Fruit fly (Drosophila melanogaster) whole organism, embryonic: Measurements from ENCODE around the gene CG13842.

Experiments used
- Aef1 ChIP-seq: fragments of 200-800 bp; sonication (Bioruptor generic); IDR thresholded peaks from 3 replicates; pipeline ENCODE4 v1.3.6; 2022; ENCODE audit warnings: missing biosample characterization, missing genetic modification characterization
- Awh ChIP-seq: fragments of 200-800 bp; sonication (Bioruptor generic); IDR thresholded peaks from 2 replicates; pipeline ENCODE4, ENCODE4 v1.3.6; 2022; ENCODE audit warnings: missing biosample characterization, missing genetic modification characterization
- BEAF-32 ChIP-seq: fragments of 200-800 bp; sonication (Bioruptor generic); optimal IDR thresholded peaks from 3 replicates; lab custom pipeline; 2017; ENCODE audit warnings: missing biosample characterization, missing genetic modification characterization, mild to moderate bottlenecking, moderate library complexity, missing genetic modification reagents
- CG10209 ChIP-seq: fragments of 200-800 bp; sonication (Bioruptor generic); optimal IDR thresholded peaks from 3 replicates; lab custom pipeline; 2017; ENCODE audit warnings: missing biosample characterization, mild to moderate bottlenecking, missing genetic modification characterization, missing genetic modification reagents
- CG1024 ChIP-seq: fragments of 200-800 bp; sonication (Bioruptor generic); IDR thresholded peaks from 2 replicates; pipeline ENCODE4 v1.3.6; 2022; ENCODE audit warnings: missing biosample characterization, missing genetic modification characterization
- CG10321 ChIP-seq: fragments of 200-800 bp; sonication (Bioruptor generic); IDR thresholded peaks from 2 replicates; pipeline ENCODE4 v1.3.6; 2022; ENCODE audit warnings: missing biosample characterization, missing genetic modification characterization
- CG12391 ChIP-seq: fragments of 200-800 bp; sonication (Bioruptor generic); optimal IDR thresholded peaks from 3 replicates; lab custom pipeline; 2018; ENCODE audit warnings: missing biosample characterization, mild to moderate bottlenecking, missing genetic modification characterization, moderate library complexity
- CG12659 ChIP-seq: fragments of 200-800 bp; sonication (Bioruptor generic); optimal IDR thresholded peaks from 3 replicates; lab custom pipeline; 2017; ENCODE audit warnings: mild to moderate bottlenecking, missing biosample characterization, missing genetic modification reagents, missing genetic modification characterization
- CG13123 ChIP-seq: fragments of 200-800 bp; sonication (Bioruptor generic); optimal IDR thresholded peaks from 2 replicates; lab custom pipeline; 2016; ENCODE audit warnings: missing biosample characterization, missing genetic modification characterization
- CG13287 ChIP-seq: fragments of 200-800 bp; sonication (Bioruptor generic); IDR thresholded peaks from 2 replicates; pipeline ENCODE4 v1.3.6; 2022; ENCODE audit warnings: missing biosample characterization, missing genetic modification characterization; ENCODE audit not compliant: partially characterized antibody
- CG14710 ChIP-seq: fragments of 200-800 bp; sonication (Bioruptor generic); optimal IDR thresholded peaks from 3 replicates; lab custom pipeline; 2019; ENCODE audit warnings: missing biosample characterization, mild to moderate bottlenecking, missing genetic modification characterization, moderate library complexity
- CG17186 ChIP-seq: fragments of 200-800 bp; sonication (Bioruptor generic); optimal IDR thresholded peaks from 3 replicates; lab custom pipeline; 2017; ENCODE audit warnings: missing biosample characterization, missing genetic modification reagents, missing genetic modification characterization
- CG18262 ChIP-seq: fragments of 200-800 bp; optimal IDR thresholded peaks from 3 replicates; lab custom pipeline; 2019; ENCODE audit warnings: missing biosample characterization, mild to moderate bottlenecking, missing genetic modification characterization, moderate library complexity
- CG2116 ChIP-seq: fragments of 200-800 bp; sonication (Bioruptor generic); optimal IDR thresholded peaks from 3 replicates; lab custom pipeline; 2018; ENCODE audit warnings: missing biosample characterization, mild to moderate bottlenecking, missing genetic modification characterization
- CG2199 ChIP-seq: fragments of 200-800 bp; sonication (Bioruptor generic); IDR thresholded peaks from 3 replicates; pipeline ENCODE4 v1.3.6; 2022; ENCODE audit warnings: missing biosample characterization, missing genetic modification characterization
- CG3065 ChIP-seq: fragments of 200-800 bp; sonication (Bioruptor generic); optimal IDR thresholded peaks from 2 replicates; lab custom pipeline; 2016; ENCODE audit warnings: missing biosample characterization, missing genetic modification characterization
- CG34224 ChIP-seq: fragments of 200-800 bp; sonication (Bioruptor generic); IDR thresholded peaks from 3 replicates; pipeline ENCODE4 v1.3.6; 2022; ENCODE audit warnings: missing biosample characterization, missing genetic modification characterization; ENCODE audit not compliant: partially characterized antibody
- CG5953 ChIP-seq: fragments of 200-800 bp; sonication (Bioruptor generic); IDR thresholded peaks from 2 replicates; pipeline ENCODE4 v1.3.6; 2022; ENCODE audit warnings: missing biosample characterization, missing genetic modification characterization
- CG8281 ChIP-seq: fragments of 200-800 bp; sonication (Bioruptor generic); optimal IDR thresholded peaks from 2 replicates; lab custom pipeline; 2018; ENCODE audit warnings: missing biosample characterization, mild to moderate bottlenecking, missing genetic modification characterization, moderate library complexity
- CG9797 ChIP-seq: fragments of 200-800 bp; sonication (Bioruptor generic); optimal IDR thresholded peaks from 3 replicates; lab custom pipeline; 2018; ENCODE audit warnings: missing biosample characterization, mild to moderate bottlenecking, missing genetic modification characterization
- CTCF ChIP-seq: fragments of 200-800 bp; sonication (Bioruptor generic); optimal IDR thresholded peaks from 2 replicates; lab custom pipeline; 2017; ENCODE audit warnings: missing biosample characterization, mild to moderate bottlenecking, missing genetic modification characterization, moderate library complexity
- CrebB ChIP-seq: fragments of 200-800 bp; sonication (Bioruptor generic); optimal IDR thresholded peaks from 3 replicates; lab custom pipeline; 2018; ENCODE audit warnings: missing biosample characterization, mild to moderate bottlenecking, missing genetic modification characterization
- D19A ChIP-seq: fragments of 200-800 bp; optimal IDR thresholded peaks from 3 replicates; lab custom pipeline; 2019; ENCODE audit warnings: missing biosample characterization, mild to moderate bottlenecking, missing genetic modification characterization, moderate library complexity
- Dad ChIP-seq: fragments of 200-800 bp; sonication (Bioruptor generic); optimal IDR thresholded peaks from 3 replicates; lab custom pipeline; 2016; ENCODE audit warnings: missing biosample characterization, missing genetic modification characterization
- E2f2 ChIP-seq: fragments of 200-800 bp; sonication (Bioruptor generic); IDR thresholded peaks from 2 replicates; pipeline ENCODE4 v1.3.6; 2022; ENCODE audit warnings: missing biosample characterization, missing genetic modification characterization
- HHEX ChIP-seq: fragments of 200-800 bp; sonication (Bioruptor generic); optimal IDR thresholded peaks from 3 replicates; lab custom pipeline; 2017; ENCODE audit warnings: missing biosample characterization, mild to moderate bottlenecking, missing genetic modification characterization, missing genetic modification reagents
- HmgD ChIP-seq: fragments of 200-800 bp; sonication (Bioruptor generic); optimal IDR thresholded peaks from 3 replicates; lab custom pipeline; 2016; ENCODE audit warnings: missing biosample characterization, missing genetic modification characterization
- HmgZ ChIP-seq: fragments of 200-800 bp; sonication (Bioruptor generic); optimal IDR thresholded peaks from 2 replicates; lab custom pipeline; 2018; ENCODE audit warnings: missing biosample characterization, mild to moderate bottlenecking, missing genetic modification characterization
- Med ChIP-seq: fragments of 200-800 bp; sonication (Bioruptor generic); peaks from one replicate; lab custom pipeline; 2016; ENCODE audit warnings: missing biosample characterization, missing genetic modification characterization, mild to moderate bottlenecking, inconsistent platforms, moderate library complexity
- Mrtf ChIP-seq: fragments of 200-800 bp; sonication (Bioruptor generic); IDR thresholded peaks from 3 replicates; pipeline ENCODE4 v1.3.6; 2022; ENCODE audit warnings: missing biosample characterization, missing genetic modification characterization
- Myb ChIP-seq: fragments of 200-800 bp; sonication (Bioruptor generic); optimal IDR thresholded peaks from 2 replicates; lab custom pipeline; 2016; ENCODE audit warnings: missing biosample characterization, missing genetic modification characterization
- NC2β ChIP-seq: fragments of 200-800 bp; sonication (Bioruptor generic); optimal IDR thresholded peaks from 2 replicates; lab custom pipeline; 2016; ENCODE audit warnings: missing biosample characterization, missing genetic modification characterization
- Nf-YC ChIP-seq: fragments of 200-800 bp; optimal IDR thresholded peaks from 3 replicates; lab custom pipeline; 2019; ENCODE audit warnings: missing biosample characterization, mild to moderate bottlenecking, missing genetic modification characterization, moderate library complexity
- Opbp ChIP-seq: fragments of 200-800 bp; sonication (Bioruptor generic); IDR thresholded peaks from 3 replicates; pipeline ENCODE4 v1.3.6; 2022; ENCODE audit warnings: missing biosample characterization, missing genetic modification characterization; ENCODE audit not compliant: partially characterized antibody
- Ravus ChIP-seq: fragments of 200-800 bp; sonication (Bioruptor generic); IDR thresholded peaks from 2 replicates; pipeline ENCODE4 v1.3.6; 2022; ENCODE audit warnings: missing biosample characterization, missing genetic modification characterization
- Sin3A ChIP-seq: fragments of >200 bp; optimal IDR thresholded peaks from 2 replicates; lab custom pipeline; 2018
- Sry-δ ChIP-seq: fragments of 200-800 bp; sonication (Bioruptor generic); optimal IDR thresholded peaks from 2 replicates; lab custom pipeline; 2016; ENCODE audit warnings: missing biosample characterization, missing genetic modification characterization
- YL-1 ChIP-seq: fragments of 200-800 bp; sonication (Bioruptor generic); optimal IDR thresholded peaks from 3 replicates; lab custom pipeline; 2017; ENCODE audit warnings: missing biosample characterization, mild to moderate bottlenecking, missing genetic modification characterization
- amos ChIP-seq: fragments of 200-800 bp; sonication (Bioruptor generic); IDR thresholded peaks from 2 replicates; pipeline ENCODE4 v1.3.6; 2022; ENCODE audit warnings: missing biosample characterization, missing genetic modification characterization; ENCODE audit not compliant: partially characterized antibody
- ash1 ChIP-seq: fragments of 200-800 bp; sonication (Bioruptor generic); optimal IDR thresholded peaks from 2 replicates; lab custom pipeline; 2018; ENCODE audit warnings: missing biosample characterization, mild to moderate bottlenecking, missing genetic modification characterization
- bowl ChIP-seq: fragments of 200-800 bp; sonication (Bioruptor generic); IDR thresholded peaks from 2 replicates; pipeline ENCODE4 v1.3.6; 2022; ENCODE audit warnings: missing biosample characterization, missing genetic modification characterization
- crp ChIP-seq, 2 experiments: fragments of 200-800 bp; sonication (Bioruptor generic); optimal IDR thresholded peaks; 2 replicates in 1 of 2; 3 replicates in 1 of 2; lab custom pipeline; 2017; ENCODE audit warnings: missing biosample characterization in 2 of 2, missing genetic modification characterization in 2 of 2, mild to moderate bottlenecking in 1 of 2, moderate library complexity in 1 of 2
- gfzf ChIP-seq: fragments of 200-800 bp; sonication (Bioruptor generic); optimal IDR thresholded peaks from 2 replicates; lab custom pipeline; 2016; ENCODE audit warnings: missing biosample characterization, mild to moderate bottlenecking, missing genetic modification characterization, moderate library complexity
- hb ChIP-seq: fragments of 200-800 bp; sonication (Bioruptor generic); IDR thresholded peaks from 3 replicates; pipeline ENCODE4 v1.3.6; 2022; ENCODE audit warnings: missing biosample characterization, missing genetic modification characterization; ENCODE audit not compliant: partially characterized antibody
- lola ChIP-seq, 3 experiments: fragments of >200 bp in 2 of 3; fragments of 200-800 bp in 1 of 3; sonication (Bioruptor generic) in 1 of 3; optimal IDR thresholded peaks; 2 replicates each; lab custom pipeline; 2017 to 2019; ENCODE audit warnings: missing biosample characterization in 3 of 3, missing genetic modification characterization in 3 of 3, mild to moderate bottlenecking in 1 of 3, moderate library complexity in 1 of 3
- nerfin-1 ChIP-seq: fragments of 200-800 bp; sonication (Bioruptor generic); optimal IDR thresholded peaks from 3 replicates; lab custom pipeline; 2019; ENCODE audit warnings: missing biosample characterization, mild to moderate bottlenecking, missing genetic modification characterization, moderate library complexity
- phol ChIP-seq: fragments of 200-800 bp; sonication (Bioruptor generic); optimal IDR thresholded peaks from 3 replicates; lab custom pipeline; 2018; ENCODE audit warnings: missing biosample characterization, mild to moderate bottlenecking, missing genetic modification characterization, moderate library complexity
- sob ChIP-seq: fragments of 200-800 bp; sonication (Bioruptor generic); IDR thresholded peaks from 2 replicates; pipeline ENCODE4 v1.3.6; 2022; ENCODE audit warnings: missing biosample characterization, missing genetic modification characterization
- tap ChIP-seq: fragments of 200-800 bp; optimal IDR thresholded peaks from 3 replicates; lab custom pipeline; 2019; ENCODE audit warnings: missing biosample characterization, mild to moderate bottlenecking, missing genetic modification characterization, moderate library complexity
- trem ChIP-seq: fragments of 200-800 bp; optimal IDR thresholded peaks from 3 replicates; lab custom pipeline; 2019; ENCODE audit warnings: missing biosample characterization, mild to moderate bottlenecking, missing genetic modification characterization, moderate library complexity
- zen2 ChIP-seq: fragments of 200-800 bp; sonication (Bioruptor generic); IDR thresholded peaks from 3 replicates; pipeline ENCODE4 v1.3.6; 2022; ENCODE audit warnings: missing biosample characterization, missing genetic modification characterization; ENCODE audit not compliant: partially characterized antibody

The CG13842 gene

dm6 chr3R:22745432-22745831, 38.4 kb upstream of the CG13842 start, which contains the start of the genes vret and HP1c (continued):
- TF ChIP-seq CG1024 (no peak), Aef1 (GFP tag; lab: Robert Waterston, UW) (peak; percentile 68), Med (GFP tag; lab: Kevin White, UChicago) (peak; percentile 76), HmgZ (tag; lab: Kevin White, UChicago) (peak; percentile 32), tap (tag; lab: Kevin White, UChicago) (no peak), D19A (tag; lab: Kevin White, UChicago) (no peak), YL-1 (GFP tag; lab: Kevin White, UChicago) (peak; percentile 10), phol (tag; lab: Kevin White, UChicago) (peak; percentile 23), CG10209 (GFP tag; lab: Kevin White, UChicago) (no peak), sob (GFP tag; lab: Robert Waterston, UW) (no peak), CG14710 (tag; lab: Kevin White, UChicago) (peak; percentile 95), BEAF-32 (peak; percentile 46), CG13287 (GFP tag; lab: Robert Waterston, UW) (peak; percentile 56; the same call in 1 of the 2 replicates), CG18262 (no peak), CG13123 (GFP tag; lab: Kevin White, UChicago) (no peak), Myb (GFP tag; lab: Kevin White, UChicago) (peak; percentile 74), CG12659 (GFP tag; lab: Kevin White, UChicago) (peak; percentile 40), amos (GFP tag; lab: Robert Waterston, UW) (peak; percentile 33; the same call in 1 of the 2 replicates), CG12391 (tag; lab: Kevin White, UChicago) (no peak), zen2 (GFP tag; lab: Robert Waterston, UW) (no peak), trem (peak; percentile 53), Nf-YC (no peak), lola (GFP tag; optimal IDR thresholded peaks at IDR 0.05; lab: Kevin White, UChicago) (no peak), CrebB (tag; lab: Kevin White, UChicago) (no peak), hb (GFP tag; lab: Robert Waterston, UW) (no peak), CG2199 (GFP tag; lab: Robert Waterston, UW) (peak; percentile 48; the same call in 1 of the 3 replicates), HHEX (GFP tag; lab: Kevin White, UChicago) (no peak), CG34224 (GFP tag; lab: Robert Waterston, UW) (peak; percentile 37; the same call in 1 of the 3 replicates), gfzf (GFP tag; lab: Kevin White, UChicago) (peak; percentile 83), Awh (no peak), Opbp (GFP tag; lab: Robert Waterston, UW) (peak; percentile 46; the same call in 1 of the 3 replicates), bowl (GFP tag; lab: Robert Waterston, UW) (no peak), HmgD (GFP tag; lab: Kevin White, UChicago) (no peak), NC2β (GFP tag; lab: Kevin White, UChicago) (no peak), ash1 (GFP tag; lab: Kevin White, UChicago) (no peak), E2f2 (GFP tag; lab: Robert Waterston, UW) (peak; percentile 90), nerfin-1 (tag; lab: Kevin White, UChicago) (no peak), CTCF (peak; percentile 42), CG10321 (GFP tag; lab: Robert Waterston, UW) (no peak), CG5953 (GFP tag; lab: Robert Waterston, UW) (no peak), CG3065 (GFP tag; lab: Kevin White, UChicago) (no peak), Mrtf (no peak), CG17186 (peak; percentile 50), crp (GFP tag; optimal IDR thresholded peaks at IDR 0.05; lab: Kevin White, UChicago) (peak in 1 of 2 experiments; percentile 52), Sry-δ (peak; percentile 24), Ravus (GFP tag; lab: Robert Waterston, UW) (no peak), CG2116 (GFP tag; lab: Kevin White, UChicago) (peak; percentile 43), CG9797 (GFP tag; lab: Kevin White, UChicago) (peak; percentile 85), Dad (no peak), CG8281 (tag; lab: Kevin White, UChicago) (no peak), Sin3A (peak; percentile 61)
